Fruit fly (Drosophila melanogaster) ovary, adult (tissue): Measurements from ENCODE around the gene Ttc26.

ENCODE experiments used
- CG17801 ChIP-seq: fragments of 200-800 bp; optimal IDR thresholded peaks from 2 replicates; lab custom pipeline; 2019; ENCODE audit warnings: missing biosample characterization, mild to moderate bottlenecking, missing genetic modification characterization, moderate library complexity; ENCODE audit not compliant: partially characterized antibody

Ttc26 gene

DNA sequence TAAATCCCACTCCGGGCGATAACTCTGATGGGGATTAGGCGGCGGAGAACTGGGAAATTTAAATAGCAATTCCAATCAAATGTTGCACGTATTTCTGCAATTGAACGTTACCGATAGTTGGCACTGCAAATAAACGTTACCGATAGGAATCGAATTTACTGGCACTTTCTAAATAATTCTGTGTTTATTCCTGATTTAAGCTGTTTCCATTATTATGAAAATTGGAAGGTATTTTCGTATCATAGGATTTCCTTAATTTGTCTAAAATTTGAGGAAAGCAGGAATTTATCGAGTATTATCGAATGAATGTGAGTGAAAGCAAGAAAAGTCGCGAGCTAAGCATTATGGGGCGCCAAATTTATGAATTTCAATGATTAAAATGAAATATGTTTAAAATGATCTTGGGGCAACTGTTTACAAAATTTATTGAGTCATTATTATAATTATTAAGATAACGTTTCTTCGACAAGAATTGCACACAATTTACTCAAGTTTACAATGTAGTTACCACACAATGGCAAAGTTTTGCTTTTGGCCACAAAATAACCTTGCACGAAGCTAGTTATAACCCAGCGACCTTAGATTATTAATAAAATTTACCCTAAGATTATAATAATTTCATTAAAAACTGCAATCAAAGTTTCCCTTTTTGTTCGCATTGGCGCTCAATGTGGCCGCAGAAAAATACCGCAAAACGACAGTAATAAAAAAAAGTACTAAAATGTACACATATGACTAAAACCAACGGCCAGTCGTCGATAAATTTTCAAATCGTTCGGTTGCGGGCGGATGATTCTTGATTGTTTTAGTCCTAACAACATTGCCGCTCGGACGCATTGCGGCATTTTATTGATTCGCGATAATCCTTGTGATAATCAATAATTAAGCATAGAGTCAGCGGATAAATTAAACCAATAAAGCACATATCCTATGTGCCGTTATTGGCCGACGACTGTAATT, 29.6 kb downstream of the Ttc26 start, which contains the start of gene alpha-Man-IIb:
TSS of gene alpha-Man-IIb (plus strand) at position 747 of the 960 bp plus-strand sequence.
- peak; percentile 49 for TF ChIP-seq CG17801 (GFP tag; lab: Kevin White, UChicago)

DNA sequence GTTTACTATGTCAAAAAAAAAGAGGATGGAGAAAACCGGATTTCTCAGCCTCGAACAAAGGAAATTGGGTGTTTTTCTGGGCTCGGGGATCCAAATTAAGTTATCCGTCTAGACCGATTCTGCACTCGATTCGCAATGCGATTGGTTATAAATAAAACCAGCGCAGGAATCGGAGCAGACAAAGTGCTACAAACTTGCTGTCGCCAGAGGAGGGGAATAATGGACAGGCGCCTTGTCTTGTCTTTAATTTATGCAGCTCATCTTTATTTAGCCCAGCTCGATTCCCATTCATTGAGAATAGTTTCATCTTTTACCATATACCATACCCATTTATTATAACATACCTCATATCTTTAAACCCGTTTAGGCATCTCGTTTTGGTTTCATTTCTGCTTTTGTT, 30.5 kb downstream of the Ttc26 start:
- TF ChIP-seq CG17801 (GFP tag; lab: Kevin White, UChicago): no peak

DNA sequence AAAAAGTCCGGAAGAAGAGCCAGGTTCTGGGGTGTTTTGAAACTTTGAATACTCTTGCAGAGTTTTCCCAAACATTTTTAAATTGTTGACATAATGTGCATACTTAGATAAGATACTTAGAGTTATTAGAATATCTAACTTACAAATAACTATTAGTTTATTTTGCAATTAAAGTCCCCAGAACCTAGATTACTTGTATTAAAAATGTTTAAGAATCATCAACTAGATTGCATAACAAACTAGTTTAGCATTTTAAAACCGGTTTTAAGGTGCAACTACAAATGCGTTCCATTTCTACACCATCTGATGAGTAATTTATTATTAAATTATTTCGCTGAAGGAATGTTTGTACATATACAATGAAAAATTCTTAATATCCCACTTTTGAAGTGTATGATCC, 32.1 kb downstream of the Ttc26 start:
- no peak for TF ChIP-seq CG17801 (GFP tag; lab: Kevin White, UChicago)

DNA sequence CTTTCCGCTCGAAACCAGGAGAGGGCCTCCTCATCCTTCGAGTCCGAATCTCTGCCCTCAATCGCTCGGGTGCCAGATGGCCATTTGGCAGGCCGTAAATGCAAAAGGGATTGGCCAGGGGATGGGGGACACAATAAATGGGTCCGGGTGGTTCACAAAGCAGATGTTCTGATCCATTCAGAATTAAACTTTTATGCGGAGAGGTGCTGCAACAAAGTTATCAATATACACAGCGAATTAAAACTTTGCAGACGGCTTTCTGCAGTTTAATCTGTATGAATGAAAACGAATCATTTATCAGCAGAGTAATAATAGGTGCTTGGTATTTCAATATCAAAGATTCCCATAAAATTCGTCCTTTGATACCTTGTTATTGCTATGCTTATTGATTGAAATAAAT, 33.1 kb downstream of the Ttc26 start:
- no peak for TF ChIP-seq CG17801 (GFP tag; lab: Kevin White, UChicago)

DNA sequence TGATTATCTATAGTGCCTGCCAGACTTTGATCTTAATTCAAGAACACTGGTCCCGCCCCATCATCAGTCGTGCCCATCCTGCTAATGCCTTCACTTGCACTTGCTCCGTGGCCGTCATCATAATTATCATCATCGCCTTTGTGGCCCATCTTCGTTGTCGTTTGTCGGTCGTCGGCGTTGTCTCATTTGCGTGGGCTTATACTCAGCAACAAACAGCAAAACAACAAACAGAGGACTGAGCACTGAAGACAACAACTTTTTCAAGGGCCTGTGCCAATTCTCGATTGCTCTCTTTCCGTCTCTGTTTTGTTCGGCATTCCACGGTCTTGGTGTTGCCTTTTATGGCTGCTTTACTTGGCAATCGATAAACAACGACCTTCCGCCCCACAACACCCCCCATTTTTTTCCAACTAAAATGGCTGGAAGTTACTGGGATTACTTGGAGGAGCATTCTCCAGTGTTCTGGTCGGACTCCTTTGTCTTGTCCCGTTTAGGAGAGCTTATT, 33.7 kb downstream of the Ttc26 start:
- TF ChIP-seq CG17801 (GFP tag; lab: Kevin White, UChicago): no peak

DNA sequence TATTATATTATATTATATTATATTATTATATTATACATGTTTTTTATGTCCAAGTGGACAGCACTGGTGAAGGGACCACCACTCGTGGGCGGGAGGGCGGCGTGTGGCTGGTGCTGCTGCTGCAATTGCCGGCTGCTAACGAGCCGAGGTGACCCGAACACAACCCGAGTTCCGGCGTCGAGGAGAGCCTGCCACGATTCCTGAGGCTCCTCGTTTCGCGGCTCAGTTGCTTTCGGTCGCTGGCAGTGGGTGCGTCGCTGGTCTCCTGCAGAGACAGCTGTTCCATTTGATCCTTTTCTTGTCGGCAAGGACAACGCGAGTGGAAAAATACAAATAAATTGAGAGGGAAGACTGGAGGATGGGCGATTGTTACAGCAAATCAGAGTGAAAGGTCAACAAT, 36.2 kb downstream of the Ttc26 start:
- no peak for TF ChIP-seq CG17801 (GFP tag; lab: Kevin White, UChicago)

DNA sequence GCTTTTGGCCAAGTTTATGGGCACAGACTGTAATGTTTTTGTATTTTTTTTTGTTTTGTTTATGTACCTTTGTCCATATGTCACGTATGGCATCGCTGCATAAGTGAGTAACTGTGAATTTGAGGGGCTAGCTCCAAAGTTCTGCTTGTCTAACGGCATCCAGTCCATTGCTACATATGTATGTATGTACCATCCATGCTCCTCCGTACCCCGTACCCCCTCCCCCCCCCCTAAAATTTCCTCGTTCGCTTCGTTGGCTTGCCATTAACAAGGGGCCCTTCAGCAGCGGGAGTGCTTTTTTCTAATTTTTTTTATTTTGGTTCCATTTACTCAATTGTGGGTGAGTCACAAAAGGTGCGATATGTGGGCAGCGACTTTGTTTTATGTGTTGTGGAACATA, 39.9 kb downstream of the Ttc26 start:
- no peak for TF ChIP-seq CG17801 (GFP tag; lab: Kevin White, UChicago)

DNA sequence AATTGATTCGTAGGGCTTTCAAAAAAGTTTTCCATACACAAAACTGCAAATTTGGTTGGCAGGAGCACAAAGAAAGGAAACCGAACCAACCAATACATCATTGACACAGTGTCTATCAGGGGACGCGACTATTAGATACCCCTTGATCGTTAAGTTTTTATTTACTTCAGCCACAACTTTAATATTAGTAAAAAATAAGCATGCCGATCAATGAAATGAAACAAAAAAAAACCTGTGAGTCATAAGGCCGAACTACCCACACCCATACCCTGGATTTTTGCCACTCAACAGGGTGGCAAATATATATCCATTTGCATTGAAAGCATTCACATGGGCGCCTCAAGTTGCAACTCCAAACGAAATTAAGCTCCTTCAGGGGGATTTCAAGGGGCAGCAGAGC, 42.1 kb downstream of the Ttc26 start:
- TF ChIP-seq CG17801 (GFP tag; lab: Kevin White, UChicago): no peak

DNA sequence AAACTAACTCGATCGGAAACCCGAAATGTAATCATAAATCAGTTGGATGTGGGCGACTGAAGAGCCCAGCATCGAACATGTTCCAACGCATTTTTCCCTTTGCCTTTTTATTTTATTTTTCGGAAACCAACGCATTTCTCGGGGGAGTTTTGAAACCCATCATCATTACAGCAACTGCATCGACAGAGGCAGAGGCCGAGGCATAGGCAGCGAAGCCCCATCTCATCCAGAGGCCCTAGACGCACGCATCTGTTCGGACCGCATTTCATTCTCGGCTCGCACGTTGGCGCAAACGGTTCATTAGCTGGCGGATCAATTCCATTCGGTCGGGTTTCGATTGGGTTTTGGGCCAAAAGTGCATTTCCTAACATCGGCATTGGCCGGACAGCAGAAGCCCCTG, 51.3 kb downstream of the Ttc26 start, which contains the start of gene CG4576:
TSS of gene CG4576 (plus strand) at position 227 of the 400 bp plus-strand sequence.
- no peak for TF ChIP-seq CG17801 (GFP tag; lab: Kevin White, UChicago)
